Worm (Caenorhabditis elegans): Measurements from ENCODE around the gene ctf-4.

ctf-4 gene

DNA sequence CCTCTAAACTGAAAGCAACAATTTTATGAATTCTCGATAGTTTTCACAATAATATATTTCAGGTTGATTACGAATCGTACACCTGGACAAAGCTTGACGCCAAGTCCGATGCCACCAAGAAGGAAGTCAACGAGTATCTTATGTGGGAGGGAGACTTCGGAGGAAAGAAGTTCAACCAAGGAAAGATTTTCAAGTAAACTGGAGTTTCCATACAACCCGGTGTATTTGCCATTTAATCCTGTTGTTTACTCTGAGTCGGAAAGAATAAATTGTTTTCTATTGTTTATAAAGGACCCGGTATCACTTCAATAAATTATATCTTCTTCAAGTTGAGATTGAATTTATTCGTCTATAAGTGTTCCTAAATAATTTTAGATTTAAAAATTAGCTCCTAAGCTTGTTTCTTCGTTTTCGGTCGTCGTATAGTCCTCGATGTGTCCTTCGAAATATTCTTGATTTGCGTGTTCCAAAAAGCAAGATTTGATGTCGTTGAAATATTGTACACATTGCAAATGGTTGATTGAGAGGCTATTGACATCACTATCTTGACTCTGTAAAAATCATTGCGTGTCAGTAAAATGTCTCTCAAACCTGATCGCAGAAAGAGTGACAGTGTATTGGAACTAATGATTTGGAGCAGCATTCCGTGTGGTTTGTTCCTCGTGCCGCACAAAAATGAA lies 2.4 kb upstream of the ctf-4 start (continued):
- peak; percentile 75 for TF ChIP-seq zfp-3 (GFP tag; conservative IDR thresholded peaks at IDR 0.05)
- 0 out of 2 replicates have a peak, but pooled peaks have one; percentile 58 for TF ChIP-seq mdt-29 (GFP tag; IDR thresholded peaks at IDR 0.05)
- peak; percentile 60; the same call in 1 of the 2 replicates for TF ChIP-seq Y75B8A.6 (GFP tag; IDR thresholded peaks at IDR 0.05)
- no peak for TF ChIP-seq ceh-82 (tag; optimal IDR thresholded peaks at IDR 0.05)
- TF ChIP-seq gei-8 (GFP tag; optimal IDR thresholded peaks at IDR 0.05) = peak; percentile 51
- 0 out of 2 replicates have a peak, but pooled peaks have one; percentile 42 for TF ChIP-seq Y48G9A.11 (GFP tag; IDR thresholded peaks at IDR 0.05)
- TF ChIP-seq mes-2 (tag; optimal IDR thresholded peaks at IDR 0.05; ENCODE audit: poor library complexity, severe bottlenecking) = no peak
- peak; percentile 99 for TF ChIP-seq dmd-6 (GFP tag; IDR thresholded peaks at IDR 0.05)
- no peak for TF ChIP-seq cey-2 (tag; optimal IDR thresholded peaks at IDR 0.05; ENCODE audit: borderline replicate concordance, insufficient read depth)
- TF ChIP-seq unc-62 (GFP tag; optimal IDR thresholded peaks at IDR 0.05 in 1 of 2) = peak in 1 of 2 experiments; percentile 86
- TF ChIP-seq unc-62 (tag; optimal IDR thresholded peaks at IDR 0.05) = no peak
- peak; percentile 15; the same call in 1 of the 2 replicates for TF ChIP-seq T26A8.4 (GFP tag; IDR thresholded peaks at IDR 0.05)
- no peak for TF ChIP-seq mxl-2 (GFP tag; conservative IDR thresholded peaks at IDR 0.05)
- TF ChIP-seq saeg-2 (GFP tag; IDR thresholded peaks at IDR 0.05) = 0 out of 2 replicates have a peak, but pooled peaks have one; percentile 27
- 0 out of 2 replicates have a peak, but pooled peaks have one; percentile 27 for TF ChIP-seq php-3 (GFP tag; IDR thresholded peaks at IDR 0.05)
- no peak for TF ChIP-seq madf-9 (GFP tag; conservative IDR thresholded peaks at IDR 0.05)

DNA sequence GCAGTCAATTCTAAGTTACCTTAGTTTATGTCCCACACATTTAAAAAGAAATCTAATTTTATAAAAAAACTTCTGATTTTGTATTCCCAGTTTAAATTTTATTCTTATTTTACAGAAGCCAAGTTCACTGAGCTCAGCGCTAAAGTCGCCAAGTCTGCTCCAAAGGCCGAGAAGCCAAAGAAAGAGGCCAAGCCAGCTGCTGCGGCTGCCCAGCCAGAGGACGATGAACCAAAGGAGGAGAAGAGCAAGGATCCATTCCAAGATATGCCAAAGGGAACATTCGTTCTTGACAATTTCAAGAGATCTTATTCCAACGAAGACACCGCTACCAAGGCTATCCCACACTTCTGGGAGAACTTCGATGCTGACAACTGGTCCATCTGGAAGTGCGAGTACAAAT lies 1.5 kb upstream of the ctf-4 start:
- no peak for TF ChIP-seq dmd-8 (GFP tag; IDR thresholded peaks at IDR 0.05)
- no peak for TF ChIP-seq daf-16 (GFP tag; optimal IDR thresholded peaks at IDR 0.05)
- no peak for TF ChIP-seq daf-16 (tag; optimal IDR thresholded peaks at IDR 0.05)
- peak; percentile 44 for TF ChIP-seq lin-38 (GFP tag; IDR thresholded peaks at IDR 0.05)
- no peak for TF ChIP-seq nhr-102 (tag; optimal IDR thresholded peaks at IDR 0.05)
- no peak for TF ChIP-seq gei-8 (GFP tag; optimal IDR thresholded peaks at IDR 0.05)
- TF ChIP-seq pha-4 (GFP tag; IDR thresholded peaks at IDR 0.05) = no peak
- no peak for TF ChIP-seq pha-4 (tag; optimal IDR thresholded peaks at IDR 0.05)
- peak; percentile 54 for TF ChIP-seq set-16 (GFP tag; IDR thresholded peaks at IDR 0.05)
- no peak for TF ChIP-seq jun-1 (tag; optimal IDR thresholded peaks at IDR 0.05)
- TF ChIP-seq egl-43 (GFP tag; IDR thresholded peaks at IDR 0.05) = 0 out of 2 replicates have a peak, but pooled peaks have one; percentile 44
- 0 out of 4 replicates have a peak, but pooled peaks of 1 of the 2 experiments have one; percentile 48 for TF ChIP-seq madf-5 (GFP tag; IDR thresholded peaks at IDR 0.05)
- peak; percentile 34 for TF ChIP-seq sdz-12 (GFP tag; optimal IDR thresholded peaks at IDR 0.05)
- peak; percentile 78 for TF ChIP-seq aha-1 (tag)

DNA sequence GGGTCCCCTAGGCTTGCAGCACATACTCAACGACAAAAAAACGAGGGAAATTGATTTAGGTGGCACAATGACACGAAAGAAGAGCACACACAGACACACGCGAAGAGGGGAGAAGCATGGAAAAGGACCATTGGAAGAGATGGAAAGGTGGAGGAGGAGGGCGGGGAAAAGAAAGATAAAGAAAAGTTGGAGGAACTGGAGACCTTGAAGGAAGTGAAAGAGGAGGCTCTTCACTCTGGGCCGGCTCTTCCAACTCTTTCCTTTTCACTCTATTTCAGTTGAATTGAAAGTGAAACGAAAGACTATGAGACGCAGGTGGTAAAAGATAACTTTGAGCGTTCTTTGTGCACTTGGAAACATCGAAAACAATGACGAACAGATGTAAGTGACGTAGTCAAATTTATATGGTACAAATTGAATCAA lies 3.9 kb downstream of the ctf-4 start:
- no peak for TF ChIP-seq php-3 (GFP tag; IDR thresholded peaks at IDR 0.05)
- no peak for TF ChIP-seq zip-2 (tag; optimal IDR thresholded peaks at IDR 0.05)
- TF ChIP-seq snpc-1.2 (GFP tag; IDR thresholded peaks at IDR 0.05) = no peak
- TF ChIP-seq T26A8.4 (GFP tag; IDR thresholded peaks at IDR 0.05) = no peak
- TF ChIP-seq F10B5.3 (tag; optimal IDR thresholded peaks at IDR 0.05) = no peak
- TF ChIP-seq ZK337.2 (GFP tag; IDR thresholded peaks at IDR 0.05) = no peak
- TF ChIP-seq nhr-48 (tag; optimal IDR thresholded peaks at IDR 0.05) = peak; percentile 40
- no peak for TF ChIP-seq nhr-25 (tag; optimal IDR thresholded peaks at IDR 0.05; ENCODE audit: borderline replicate concordance, insufficient read depth)
- TF ChIP-seq mxl-2 (GFP tag; conservative IDR thresholded peaks at IDR 0.05) = no peak
- TF ChIP-seq mdt-29 (GFP tag; IDR thresholded peaks at IDR 0.05) = no peak
- TF ChIP-seq mes-2 (tag; optimal IDR thresholded peaks at IDR 0.05; ENCODE audit: poor library complexity, severe bottlenecking) = peak; percentile 7
- peak; percentile 25 for TF ChIP-seq T20F7.1 (GFP tag; optimal IDR thresholded peaks at IDR 0.05)
- no peak for TF ChIP-seq unc-62 (GFP tag; optimal IDR thresholded peaks at IDR 0.05 in 1 of 2)
- no peak for TF ChIP-seq unc-62 (tag; optimal IDR thresholded peaks at IDR 0.05)
- no peak for TF ChIP-seq gei-8 (GFP tag; optimal IDR thresholded peaks at IDR 0.05)
- TF ChIP-seq zag-1 (tag; optimal IDR thresholded peaks at IDR 0.05) = peak; percentile 12
- 0 out of 2 replicates have a peak, but pooled peaks have one; percentile 32 for TF ChIP-seq nhr-41 (GFP tag; IDR thresholded peaks at IDR 0.05)
- peak; percentile 29 for TF ChIP-seq mxl-3 (GFP tag; optimal IDR thresholded peaks at IDR 0.05)
- peak in 1 of 2 experiments; percentile 66 for TF ChIP-seq hif-1 (tag; optimal IDR thresholded peaks at IDR 0.05)
- 0 out of 2 replicates have a peak, but pooled peaks have one; percentile 19 for TF ChIP-seq arid-1 (GFP tag; conservative IDR thresholded peaks at IDR 0.05)
- no peak for TF ChIP-seq lin-29 (GFP tag; IDR thresholded peaks at IDR 0.05)
- TF ChIP-seq dpl-1 (GFP tag; optimal IDR thresholded peaks at IDR 0.05) = peak; percentile 6
- TF ChIP-seq lin-1 (GFP tag; IDR thresholded peaks at IDR 0.05) = no peak
- TF ChIP-seq nhr-42 (GFP tag; IDR thresholded peaks at IDR 0.05) = peak; percentile 65; the same call in 1 of the 2 replicates

Data from whole organism, L4 larva.